Worm (Caenorhabditis elegans) whole organism, L4/young adult: ENCODE data around the gene T12D8.10.

Experiments
- W03F9.2 ChIP-seq: fragments of 150-350 bp; optimal IDR thresholded peaks from 2 replicates; lab custom pipeline; 2014; ENCODE audit warnings: missing biosample characterization, missing genetic modification characterization
- dao-5 ChIP-seq: sonication (generic microtip); optimal IDR thresholded peaks from 2 replicates; lab custom pipeline; 2016; ENCODE audit warnings: missing genotype, missing genetic modification characterization, moderate library complexity, missing compliant biosample characterization
- him-1 ChIP-seq: sonication (generic microtip); optimal IDR thresholded peaks from 2 replicates; lab custom pipeline; 2016; ENCODE audit warnings: missing genotype, missing genetic modification reagents, missing genetic modification characterization, missing compliant biosample characterization

T12D8.10 gene

DNA sequence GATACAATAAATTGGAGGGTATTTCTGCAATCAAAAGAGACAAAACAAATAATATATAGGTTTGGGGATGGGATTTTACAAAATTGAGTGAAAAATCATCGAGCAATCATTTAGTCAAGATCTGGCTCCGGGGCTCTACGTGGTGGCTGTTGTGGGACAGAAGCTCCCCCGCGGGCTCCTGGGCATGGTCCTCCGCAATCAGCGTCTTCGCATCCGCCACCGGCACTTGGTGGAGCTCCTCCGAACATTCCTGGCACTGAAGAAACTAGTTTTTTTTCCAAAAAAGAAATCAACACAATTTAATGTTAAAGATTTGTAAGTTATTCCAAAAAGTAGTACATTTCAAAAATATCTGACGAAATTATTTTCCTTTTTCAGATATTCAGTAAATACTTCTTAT is 27.4 kb downstream of the T12D8.10 start:
- TF ChIP-seq W03F9.2 (no peak), him-1 (no peak), dao-5 (tag; lab: Kevin White, UChicago) (no peak)

DNA sequence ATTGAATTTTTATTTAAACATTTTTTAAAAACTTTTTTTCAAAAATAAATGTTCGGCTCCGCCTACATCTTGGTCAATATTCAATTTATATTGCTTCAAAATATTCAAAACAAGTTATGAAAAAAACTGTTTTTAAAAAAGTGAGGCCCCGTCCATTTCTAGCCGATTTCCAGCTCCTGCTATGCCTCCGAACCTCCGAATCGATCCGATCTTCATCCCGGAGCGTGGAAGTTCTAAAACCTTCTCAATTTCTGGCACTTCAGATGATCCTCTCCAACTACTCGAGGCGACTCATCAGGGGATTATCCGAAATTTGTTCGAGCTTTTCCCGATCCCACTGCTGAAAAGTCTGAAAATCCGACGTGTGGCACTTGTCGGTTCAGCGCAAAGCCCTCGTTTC is 27.9 kb downstream of the T12D8.10 start:
- no peak for TF ChIP-seq W03F9.2
- TF ChIP-seq him-1 = no peak
- no peak for TF ChIP-seq dao-5 (tag; lab: Kevin White, UChicago)

DNA sequence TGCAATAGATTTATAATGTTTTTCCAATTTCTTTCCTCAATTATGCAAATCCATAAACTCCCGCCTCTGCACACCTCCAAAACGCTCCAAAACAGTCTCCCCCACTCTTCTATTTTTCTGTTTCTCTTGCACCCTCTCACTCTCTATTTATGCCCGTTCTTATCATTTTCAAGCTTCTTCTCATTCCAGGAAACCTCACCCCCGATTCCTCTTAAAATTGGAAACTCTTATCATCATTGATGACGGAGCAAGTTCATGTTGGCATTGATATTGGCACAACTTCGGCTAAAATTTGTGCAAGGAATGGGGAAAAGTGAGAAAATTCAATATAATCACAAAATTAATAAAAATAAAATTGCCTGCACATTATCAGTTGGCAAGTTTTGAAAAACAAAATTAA is 34.3 kb downstream of the T12D8.10 start, which contains the start of gene shpk-1:
TSS of gene shpk-1 (plus strand) at position 188 of the 400 bp plus-strand sequence.
- TF ChIP-seq dao-5 (tag; lab: Kevin White, UChicago) = no peak
- TF ChIP-seq him-1 = no peak
- TF ChIP-seq W03F9.2 = no peak

DNA sequence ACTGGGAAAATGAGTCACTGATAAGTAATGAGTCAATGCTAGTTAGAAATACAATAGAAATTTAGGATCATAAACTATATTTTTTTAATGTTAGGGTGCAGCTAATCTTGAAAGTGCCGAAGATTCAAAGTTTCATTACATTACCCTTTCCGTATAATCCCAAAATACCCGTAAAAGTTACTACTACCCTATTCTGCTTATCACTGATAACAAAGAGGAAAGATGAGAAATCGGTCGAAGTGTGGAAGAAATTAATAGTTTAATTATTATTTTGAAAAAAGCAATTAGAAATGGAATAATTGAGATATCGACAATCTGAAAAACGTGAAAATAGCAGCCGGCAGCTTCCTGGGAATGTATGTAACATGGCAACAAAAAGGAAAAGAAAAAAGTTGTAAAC is 35.3 kb downstream of the T12D8.10 start:
- TF ChIP-seq dao-5 (tag; lab: Kevin White, UChicago) (no peak), him-1 (no peak), W03F9.2 (no peak)

DNA sequence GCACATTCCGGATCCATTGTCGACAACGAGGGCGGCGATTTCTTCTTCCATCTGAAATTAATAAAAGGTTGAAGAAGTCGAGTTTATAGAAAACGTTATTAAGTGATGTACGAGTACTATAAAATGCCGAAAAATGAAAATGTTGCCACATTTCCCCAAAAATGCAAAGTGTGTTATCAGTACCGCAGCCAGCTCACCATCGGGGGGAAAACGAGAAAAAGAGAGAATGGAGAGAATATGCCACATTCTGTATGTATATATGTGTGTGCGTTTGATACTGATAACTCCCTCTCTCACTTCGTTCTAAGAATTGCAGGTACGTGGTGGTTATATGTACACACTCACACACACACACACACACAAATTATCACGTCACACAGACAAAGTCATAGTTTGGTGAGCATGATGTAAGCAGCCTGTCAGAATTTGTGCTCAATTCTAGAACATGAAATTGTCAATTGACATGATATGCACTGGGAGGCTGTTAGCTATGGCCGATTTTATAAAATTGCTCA is 36.1 kb downstream of the T12D8.10 start, which contains the start of gene act-5:
TSS of gene act-5 (minus strand) at position 51 of the 515 bp plus-strand sequence.
- no peak for TF ChIP-seq W03F9.2
- TF ChIP-seq dao-5 (tag; lab: Kevin White, UChicago) = peak; percentile 34

DNA sequence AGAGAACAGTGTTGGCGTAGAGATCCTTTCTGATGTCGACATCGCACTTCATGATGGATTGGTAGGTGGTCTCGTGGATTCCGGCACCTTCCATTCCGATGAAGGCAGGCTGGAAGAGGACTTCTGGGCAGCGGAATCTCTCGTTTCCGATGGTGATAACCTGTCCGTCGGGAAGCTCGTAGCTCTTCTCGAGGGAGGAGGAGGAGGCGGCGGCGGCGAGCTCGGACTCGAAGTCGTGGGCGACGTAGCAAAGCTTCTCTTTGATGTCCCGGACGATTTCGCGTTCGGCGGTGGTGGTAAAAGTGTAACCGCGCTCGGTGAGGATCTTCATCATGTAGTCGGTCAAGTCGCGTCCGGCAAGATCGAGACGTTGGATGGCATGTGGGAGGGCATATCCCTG is 37.3 kb downstream of the T12D8.10 start:
- TF ChIP-seq him-1 (no peak), dao-5 (tag; lab: Kevin White, UChicago) (no peak), W03F9.2 (no peak)

DNA sequence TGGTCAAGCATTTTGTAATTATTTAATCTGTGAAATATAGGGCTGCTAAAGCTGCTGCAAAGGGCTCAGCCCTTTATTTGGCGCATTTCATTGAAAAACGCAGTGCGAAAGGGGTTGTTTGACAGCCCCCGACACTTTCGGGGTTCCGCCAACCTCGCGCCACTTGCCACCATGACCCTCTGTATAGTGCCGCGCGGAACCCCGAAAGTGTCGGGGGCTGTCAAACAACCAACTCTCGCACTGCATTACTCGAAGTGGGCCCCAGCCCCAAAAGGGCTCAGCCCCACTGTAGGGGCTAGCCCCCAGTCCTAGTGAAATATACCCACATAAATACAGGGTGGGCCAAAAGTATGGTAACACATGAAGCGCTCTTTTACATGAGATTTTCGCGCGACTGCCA is 41.9 kb downstream of the T12D8.10 start:
- no peak for TF ChIP-seq W03F9.2
- no peak for TF ChIP-seq him-1
- no peak for TF ChIP-seq dao-5 (tag; lab: Kevin White, UChicago)
